Worm (Caenorhabditis elegans) whole organism, mixed stage, embryonic: ENCODE measurements around the gene cest-13.

Experiments used
- ceh-39 ChIP-seq: fragments of 150-350 bp; optimal IDR thresholded peaks from 2 replicates; lab custom pipeline; 2014; ENCODE audit warnings: missing biosample characterization, missing genetic modification characterization
- cnd-1 ChIP-seq: fragments of 200-800 bp; sonication (Bioruptor generic); optimal IDR thresholded peaks from 2 replicates; lab custom pipeline; 2018; ENCODE audit warnings: mild to moderate bottlenecking, missing genetic modification characterization, missing compliant biosample characterization
- mab-5 ChIP-seq: fragments of 150-350 bp; optimal IDR thresholded peaks from 2 replicates; lab custom pipeline; 2014; ENCODE audit warnings: missing biosample characterization, missing genetic modification characterization
- nhr-12 ChIP-seq: fragments of 150-350 bp; optimal IDR thresholded peaks from 2 replicates; lab custom pipeline; 2014; ENCODE audit warnings: missing biosample characterization, missing genetic modification characterization
- tbx-8 ChIP-seq: fragments of 200-800 bp; sonication (Bioruptor generic); optimal IDR thresholded peaks from 2 replicates; lab custom pipeline; 2018; ENCODE audit warnings: mild to moderate bottlenecking, missing genetic modification characterization, moderate library complexity, missing compliant biosample characterization
- unc-39 ChIP-seq: fragments of 150-350 bp; optimal IDR thresholded peaks from 2 replicates; lab custom pipeline; 2014; ENCODE audit warnings: missing biosample characterization, missing genetic modification characterization

- no peak for TF ChIP-seq tbx-8 (GFP tag; lab: Kevin White, UChicago)
- no peak for TF ChIP-seq cnd-1 (tag; lab: Kevin White, UChicago)
- no peak for TF ChIP-seq unc-39
- no peak for TF ChIP-seq ceh-39 (tag; lab: Kevin White, UChicago)
- no peak for TF ChIP-seq mab-5
- TF ChIP-seq nhr-12 (tag; lab: Kevin White, UChicago): no peak
Measured at ce11 chrX:13745558-13745957, 14.5 kb upstream of the cest-13 start.
